Worm (Caenorhabditis elegans): ENCODE data around the gene F08D12.12.

DNA sequence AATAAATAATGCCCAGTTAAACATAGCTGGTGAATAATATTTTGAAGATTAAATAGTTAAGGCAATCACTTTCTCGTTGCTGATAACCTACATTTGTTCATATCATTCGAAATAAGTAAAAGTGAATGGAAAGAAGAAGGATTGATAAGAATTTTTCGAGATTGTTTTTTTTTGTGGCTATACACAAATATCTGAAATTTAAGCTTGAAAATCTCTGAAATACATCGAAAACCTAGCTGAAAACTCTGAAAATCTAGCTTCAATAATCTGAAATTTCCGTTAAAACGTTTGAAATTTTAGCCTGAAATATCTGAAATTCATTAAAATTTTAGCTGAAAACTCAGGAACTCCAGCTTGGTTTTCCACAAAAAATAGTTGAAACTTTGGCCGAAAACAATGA lies 47.3 kb downstream of the F08D12.12 start, which contains the start of gene T05A8.6:
- TF ChIP-seq let-607 (tag; optimal IDR thresholded peaks at IDR 0.05) = no peak
- TF ChIP-seq F52B5.7 (tag; optimal IDR thresholded peaks at IDR 0.05) = no peak
- TF ChIP-seq F10E7.11 (tag; optimal IDR thresholded peaks at IDR 0.05) = no peak
- no peak for TF ChIP-seq ama-1 (optimal IDR thresholded peaks at IDR 0.05)
- TF ChIP-seq ama-1 (GFP tag; optimal IDR thresholded peaks at IDR 0.05) = no peak
- TF ChIP-seq let-526 (GFP tag; IDR thresholded peaks at IDR 0.05) = no peak
- no peak for TF ChIP-seq nhr-90 (tag; optimal IDR thresholded peaks at IDR 0.05)
- no peak for TF ChIP-seq ceh-91 (GFP tag; IDR thresholded peaks at IDR 0.05)
- TF ChIP-seq attf-3 (GFP tag; conservative IDR thresholded peaks at IDR 0.05) = no peak
- no peak for TF ChIP-seq mel-28 (tag; optimal IDR thresholded peaks at IDR 0.05; ENCODE audit: borderline replicate concordance)
- no peak for TF ChIP-seq ceh-40 (GFP tag; IDR thresholded peaks at IDR 0.05)

All from whole organism, young adult.